Worm (Caenorhabditis elegans) whole organism, L3 larva: ENCODE data around the gene idpb-2.

Experiments used
- R02D3.7 ChIP-seq: fragments of 150-350 bp; optimal IDR thresholded peaks from 2 replicates; lab custom pipeline; 2014; ENCODE audit warnings: missing biosample characterization, missing genetic modification characterization
- ZK546.5 ChIP-seq: sonication (generic microtip); optimal IDR thresholded peaks from 2 replicates; lab custom pipeline; 2017; ENCODE audit warnings: missing biosample characterization, missing genetic modification characterization
- aly-2 ChIP-seq: fragments of 150-350 bp; optimal IDR thresholded peaks from 2 replicates; lab custom pipeline; 2014; ENCODE audit warnings: missing biosample characterization, missing genetic modification characterization
- ama-1 ChIP-seq: fragments of 150-350 bp; optimal IDR thresholded peaks from 2 replicates; lab custom pipeline; 2018
- ceh-16 ChIP-seq: sonication (generic microtip); optimal IDR thresholded peaks from 2 replicates; lab custom pipeline; 2017; ENCODE audit warnings: missing biosample characterization, missing genetic modification characterization
- ceh-28 ChIP-seq: fragments of 150-350 bp; optimal IDR thresholded peaks from 2 replicates; lab custom pipeline; 2014; ENCODE audit warnings: missing biosample characterization, missing genetic modification reagents, missing genetic modification characterization
- ceh-82 ChIP-seq: fragments of 150-350 bp; optimal IDR thresholded peaks from 2 replicates; lab custom pipeline; 2014; ENCODE audit warnings: missing biosample characterization, missing genetic modification characterization
- ceh-9 ChIP-seq: sonication (generic microtip); optimal IDR thresholded peaks from 2 replicates; lab custom pipeline; 2018; ENCODE audit warnings: missing biosample characterization, missing genetic modification characterization
- daf-12 ChIP-seq: fragments of 150-350 bp; optimal IDR thresholded peaks from 2 replicates; lab custom pipeline; 2014; ENCODE audit warnings: missing biosample characterization, missing genetic modification reagents, missing genetic modification characterization
- egl-27 ChIP-seq: sonication (generic microtip); optimal IDR thresholded peaks from 4 replicates; lab custom pipeline; 2017; ENCODE audit warnings: missing biosample characterization, missing genetic modification reagents, missing genetic modification characterization
- egl-5 ChIP-seq: fragments of 150-350 bp; optimal IDR thresholded peaks from 2 replicates; lab custom pipeline; 2017; ENCODE audit warnings: missing biosample characterization, missing genetic modification reagents, missing genetic modification characterization, inconsistent platforms
- elt-1 ChIP-seq: fragments of 150-350 bp; optimal IDR thresholded peaks from 2 replicates; lab custom pipeline; 2014; ENCODE audit warnings: missing biosample characterization, missing genetic modification characterization
- elt-2 ChIP-seq: sonication (generic microtip); optimal IDR thresholded peaks from 2 replicates; lab custom pipeline; 2016; ENCODE audit warnings: missing genetic modification reagents, mild to moderate bottlenecking, missing genetic modification characterization, missing compliant biosample characterization
- elt-3 ChIP-seq, 3 experiments: fragments of 150-350 bp in 1 of 3; sonication (generic microtip) in 2 of 3; optimal IDR thresholded peaks; 2 replicates in 2 of 3; 4 replicates in 1 of 3; lab custom pipeline; 2014 to 2017; ENCODE audit warnings: missing biosample characterization in 3 of 3, missing genetic modification characterization in 3 of 3
- eor-1 ChIP-seq, 2 experiments: fragments of 150-350 bp; optimal IDR thresholded peaks; 2 replicates each; lab custom pipeline; 2014 to 2018; ENCODE audit warnings: missing biosample characterization in 2 of 2, missing genetic modification characterization in 2 of 2
- fkh-10 ChIP-seq: sonication (generic microtip); optimal IDR thresholded peaks from 2 replicates; lab custom pipeline; 2017; ENCODE audit warnings: missing biosample characterization, missing genetic modification reagents, missing genetic modification characterization
- fkh-2 ChIP-seq: fragments of 150-350 bp; optimal IDR thresholded peaks from 2 replicates; lab custom pipeline; 2014; ENCODE audit warnings: missing biosample characterization, missing genetic modification reagents, missing genetic modification characterization
- fos-1 ChIP-seq: fragments of 150-350 bp; optimal IDR thresholded peaks from 2 replicates; lab custom pipeline; 2014; ENCODE audit warnings: missing biosample characterization, missing genetic modification characterization
- hmg-11 ChIP-seq: sonication (generic microtip); optimal IDR thresholded peaks from 2 replicates; lab custom pipeline; 2016; ENCODE audit warnings: missing genetic modification characterization, missing compliant biosample characterization
- jun-1 ChIP-seq: fragments of 150-350 bp; optimal IDR thresholded peaks from 2 replicates; lab custom pipeline; 2014; ENCODE audit warnings: missing biosample characterization, missing genetic modification reagents, missing genetic modification characterization
- lin-15B ChIP-seq: fragments of 150-350 bp; optimal IDR thresholded peaks from 2 replicates; lab custom pipeline; 2014; ENCODE audit warnings: missing biosample characterization, missing genetic modification characterization
- lin-39 ChIP-seq: fragments of 150-350 bp; optimal IDR thresholded peaks from 2 replicates; lab custom pipeline; 2018; ENCODE audit warnings: missing biosample characterization, missing genetic modification reagents, missing genetic modification characterization
- lsy-12 ChIP-seq: sonication (generic microtip); optimal IDR thresholded peaks from 2 replicates; lab custom pipeline; 2016; ENCODE audit warnings: mild to moderate bottlenecking, missing genetic modification characterization, missing compliant biosample characterization
- mdl-1 ChIP-seq: fragments of 150-350 bp; optimal IDR thresholded peaks from 2 replicates; lab custom pipeline; 2014; ENCODE audit warnings: missing biosample characterization, missing genetic modification characterization
- mml-1 ChIP-seq: fragments of 150-350 bp; sonication (generic microtip); optimal IDR thresholded peaks from 3 replicates; lab custom pipeline; 2014; ENCODE audit warnings: missing biosample characterization, missing genetic modification characterization
- nfya-1 ChIP-seq: sonication (generic microtip); optimal IDR thresholded peaks from 2 replicates; lab custom pipeline; 2017; ENCODE audit warnings: missing genetic modification characterization, mild to moderate bottlenecking, missing compliant biosample characterization, antibody characterized with exemption, moderate library complexity; ENCODE audit not compliant: insufficient read depth
- nhr-11 ChIP-seq: fragments of 150-350 bp; optimal IDR thresholded peaks from 2 replicates; lab custom pipeline; 2014; ENCODE audit warnings: missing biosample characterization, missing genetic modification characterization
- nhr-12 ChIP-seq: fragments of 150-350 bp; optimal IDR thresholded peaks from 2 replicates; lab custom pipeline; 2014; ENCODE audit warnings: missing biosample characterization, missing genetic modification characterization
- nhr-23 ChIP-seq: fragments of 150-350 bp; optimal IDR thresholded peaks from 2 replicates; lab custom pipeline; 2014; ENCODE audit warnings: missing biosample characterization, missing genetic modification reagents, missing genetic modification characterization
- nhr-237 ChIP-seq: fragments of 150-350 bp; optimal IDR thresholded peaks from 2 replicates; lab custom pipeline; 2014; ENCODE audit warnings: missing biosample characterization, missing genetic modification characterization
- nhr-25 ChIP-seq: sonication (generic microtip); optimal IDR thresholded peaks from 2 replicates; lab custom pipeline; 2017; ENCODE audit warnings: missing biosample characterization, missing genetic modification characterization
- nhr-28 ChIP-seq: fragments of 150-350 bp; optimal IDR thresholded peaks from 2 replicates; lab custom pipeline; 2014; ENCODE audit warnings: missing biosample characterization, missing genetic modification characterization
- nhr-43 ChIP-seq: sonication (generic microtip); optimal IDR thresholded peaks from 2 replicates; lab custom pipeline; 2016; ENCODE audit warnings: mild to moderate bottlenecking, missing genetic modification characterization, missing compliant biosample characterization; ENCODE audit not compliant: poor library complexity, severe bottlenecking
- nhr-67 ChIP-seq: fragments of 150-350 bp; optimal IDR thresholded peaks from 2 replicates; lab custom pipeline; 2014; ENCODE audit warnings: missing biosample characterization, missing genetic modification characterization
- nhr-76 ChIP-seq: fragments of 150-350 bp; sonication (generic microtip); optimal IDR thresholded peaks from 5 replicates; lab custom pipeline; 2014; ENCODE audit warnings: missing biosample characterization, missing genetic modification characterization
- nhr-77 ChIP-seq: fragments of 150-350 bp; optimal IDR thresholded peaks from 2 replicates; lab custom pipeline; 2014; ENCODE audit warnings: missing biosample characterization, missing genetic modification characterization
- pha-4 ChIP-seq: fragments of 150-350 bp; optimal IDR thresholded peaks from 2 replicates; lab custom pipeline; 2014; ENCODE audit warnings: missing biosample characterization, missing genetic modification reagents, missing genetic modification characterization
- pqm-1 ChIP-seq: fragments of 150-350 bp; optimal IDR thresholded peaks from 2 replicates; lab custom pipeline; 2017; ENCODE audit warnings: missing biosample characterization, missing genetic modification characterization, inconsistent platforms
- sea-2 ChIP-seq: fragments of 150-350 bp; sonication (generic microtip); optimal IDR thresholded peaks from 4 replicates; lab custom pipeline; 2014; ENCODE audit warnings: missing biosample characterization, missing genetic modification reagents, missing genetic modification characterization
- skn-1 ChIP-seq: fragments of 150-350 bp; optimal IDR thresholded peaks from 2 replicates; lab custom pipeline; 2014; ENCODE audit warnings: missing biosample characterization, missing genetic modification characterization
- snpc-4 ChIP-seq: fragments of 150-350 bp; optimal IDR thresholded peaks from 2 replicates; lab custom pipeline; 2014; ENCODE audit warnings: missing biosample characterization, missing genetic modification characterization
- tbx-2 ChIP-seq: sonication (generic microtip); optimal IDR thresholded peaks from 2 replicates; lab custom pipeline; 2016; ENCODE audit warnings: mild to moderate bottlenecking, missing genetic modification characterization, missing compliant biosample characterization
- unc-39 ChIP-seq: sonication (generic microtip); optimal IDR thresholded peaks from 4 replicates; lab custom pipeline; 2017; ENCODE audit warnings: missing biosample characterization, missing genetic modification characterization
- unc-62 ChIP-seq: fragments of 150-350 bp; sonication (generic microtip); optimal IDR thresholded peaks from 4 replicates; lab custom pipeline; 2014; ENCODE audit warnings: missing biosample characterization, missing genetic modification reagents, missing genetic modification characterization
- zag-1 ChIP-seq: fragments of 150-350 bp; optimal IDR thresholded peaks from 2 replicates; lab custom pipeline; 2014; ENCODE audit warnings: missing biosample characterization, missing genetic modification characterization
- ztf-11 ChIP-seq: fragments of 150-350 bp; optimal IDR thresholded peaks from 2 replicates; lab custom pipeline; 2014; ENCODE audit warnings: missing biosample characterization, missing genetic modification characterization
- ztf-4 ChIP-seq: fragments of 150-350 bp; optimal IDR thresholded peaks from 2 replicates; lab custom pipeline; 2014; ENCODE audit warnings: missing biosample characterization, missing genetic modification characterization

Gene idpb-2

DNA sequence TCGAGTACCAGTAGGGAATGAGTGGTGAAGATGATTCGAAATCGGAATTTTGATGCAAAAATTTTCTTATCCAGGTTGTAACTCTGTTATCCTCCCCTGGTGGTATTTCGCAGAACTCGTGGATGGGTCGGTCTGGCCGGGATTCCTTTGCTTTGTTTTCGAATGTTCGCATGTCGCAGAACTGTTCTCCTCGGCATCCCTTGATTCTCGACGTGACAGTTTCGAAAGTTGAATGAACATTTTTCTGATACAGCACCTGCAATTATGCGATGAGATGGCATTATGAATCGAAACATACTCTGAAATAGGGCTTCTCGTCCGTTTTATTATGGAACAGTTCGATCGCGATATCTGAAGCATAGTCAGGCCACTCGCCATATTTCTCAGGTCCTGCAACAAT is 13.2 kb downstream of the idpb-2 start:
- TF ChIP-seq elt-2 = peak; percentile 2
- no peak for TF ChIP-seq ama-1

DNA sequence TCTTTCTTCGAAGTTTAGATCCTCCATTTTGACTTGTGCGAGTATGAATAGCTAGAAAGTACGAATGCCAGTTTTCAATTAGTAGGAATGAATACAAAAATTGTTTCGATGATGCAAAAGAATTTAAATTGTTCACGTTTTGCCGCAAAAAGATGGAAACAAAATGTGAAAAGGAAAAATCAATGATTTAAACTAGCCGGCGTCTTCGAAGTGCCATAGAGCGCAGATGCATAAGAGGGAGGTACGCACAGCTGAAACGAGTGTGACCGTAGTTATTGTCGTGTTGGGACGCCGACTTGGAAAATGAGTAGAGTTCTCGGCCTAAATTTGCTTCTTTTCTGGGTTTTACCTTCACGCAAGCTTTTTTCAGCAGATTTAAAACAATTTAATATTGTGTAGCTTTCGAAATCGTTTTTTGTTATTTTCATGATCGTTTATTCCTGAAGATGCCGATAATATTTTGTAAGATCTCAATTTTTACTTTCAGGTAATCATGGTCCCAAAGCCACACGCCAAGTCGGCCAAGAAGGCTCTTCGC is 14.2 kb downstream of the idpb-2 start, which contains the start of the genes ify-1 and rpl-22:
Gene ify-1 (minus strand): TSS at position 51 of the 538 bp plus-strand sequence.
Gene rpl-22 (plus strand): TSS at position 488 of the 538 bp plus-strand sequence.
- no peak for TF ChIP-seq unc-39 (tag; lab: Kevin White, UChicago)
- TF ChIP-seq lin-39 (tag; lab: Kevin White, UChicago) = peak; percentile 96
- peak; percentile 77 for TF ChIP-seq jun-1 (tag; lab: Kevin White, UChicago)
- TF ChIP-seq fkh-10 (GFP tag; lab: Kevin White, UChicago) = peak; percentile 53
- no peak for TF ChIP-seq nhr-67
- TF ChIP-seq nhr-25 (tag; lab: Kevin White, UChicago) = peak; percentile 99
- peak; percentile 94 for TF ChIP-seq egl-5 (tag; lab: Kevin White, UChicago)
- TF ChIP-seq mml-1 (tag; lab: Kevin White, UChicago) = no peak
- no peak for TF ChIP-seq daf-12
- peak; percentile 94 for TF ChIP-seq nhr-43
- TF ChIP-seq nfya-1 = peak; percentile 99
- peak; percentile 99 for TF ChIP-seq pha-4 (tag; lab: Kevin White, UChicago)
- peak; percentile 98 for TF ChIP-seq nhr-23 (tag; lab: Kevin White, UChicago)
- TF ChIP-seq nhr-12 (tag; lab: Kevin White, UChicago) = no peak
- no peak for TF ChIP-seq ceh-16 (tag; lab: Kevin White, UChicago)
- no peak for TF ChIP-seq fkh-2 (tag; lab: Kevin White, UChicago)
- TF ChIP-seq lsy-12 (tag; lab: Kevin White, UChicago) = peak; percentile 78
- no peak for TF ChIP-seq nhr-237 (tag; lab: Kevin White, UChicago)
- TF ChIP-seq elt-2 = peak; percentile 98
- no peak for TF ChIP-seq nhr-28 (tag; lab: Kevin White, UChicago)
- no peak for TF ChIP-seq ztf-11 (tag; lab: Kevin White, UChicago)
- peak; percentile 82 for TF ChIP-seq nhr-11 (tag; lab: Kevin White, UChicago)
- peak; percentile 57 for TF ChIP-seq tbx-2 (tag; lab: Kevin White, UChicago)
- no peak for TF ChIP-seq ceh-9 (tag; lab: Kevin White, UChicago)
- TF ChIP-seq nhr-77 (tag; lab: Kevin White, UChicago) = peak; percentile 13
- TF ChIP-seq unc-62 = peak; percentile 58
- no peak for TF ChIP-seq aly-2 (tag; lab: Kevin White, UChicago)
- peak; percentile 90 for TF ChIP-seq ama-1
- peak; percentile 37 for TF ChIP-seq ZK546.5 (tag; lab: Kevin White, UChicago)
- no peak for TF ChIP-seq sea-2
- no peak for TF ChIP-seq egl-27 (tag; lab: Kevin White, UChicago)
- TF ChIP-seq zag-1 = no peak
- peak; percentile 89 for TF ChIP-seq ceh-28 (tag; lab: Kevin White, UChicago)
- peak; percentile 67 for TF ChIP-seq ztf-4 (tag; lab: Kevin White, UChicago)
- TF ChIP-seq R02D3.7 (tag; lab: Kevin White, UChicago) = peak; percentile 84
- TF ChIP-seq pqm-1 (tag; lab: Kevin White, UChicago) = peak; percentile 91
- TF ChIP-seq elt-1 (tag; lab: Kevin White, UChicago) = peak; percentile 47
- TF ChIP-seq elt-3 (tag; optimal IDR thresholded peaks at IDR 0.05; lab: Kevin White, UChicago) = no peak
- TF ChIP-seq ceh-82 (tag; lab: Kevin White, UChicago) = peak; percentile 48
- TF ChIP-seq snpc-4 (tag; lab: Kevin White, UChicago) = peak; percentile 96
- TF ChIP-seq eor-1 (tag; optimal IDR thresholded peaks at IDR 0.05; lab: Kevin White, UChicago) = no peak
- TF ChIP-seq nhr-76 = peak; percentile 11
- TF ChIP-seq hmg-11 (tag; lab: Kevin White, UChicago) = peak; percentile 86
- TF ChIP-seq fos-1 (tag; lab: Kevin White, UChicago) = no peak
- peak; percentile 91 for TF ChIP-seq skn-1 (tag; lab: Kevin White, UChicago)
- peak; percentile 98 for TF ChIP-seq lin-15B (tag; lab: Kevin White, UChicago)
- TF ChIP-seq mdl-1 (tag; lab: Kevin White, UChicago) = no peak
